Worm (Caenorhabditis elegans): ENCODE data around the gene ttr-50.

DNA sequence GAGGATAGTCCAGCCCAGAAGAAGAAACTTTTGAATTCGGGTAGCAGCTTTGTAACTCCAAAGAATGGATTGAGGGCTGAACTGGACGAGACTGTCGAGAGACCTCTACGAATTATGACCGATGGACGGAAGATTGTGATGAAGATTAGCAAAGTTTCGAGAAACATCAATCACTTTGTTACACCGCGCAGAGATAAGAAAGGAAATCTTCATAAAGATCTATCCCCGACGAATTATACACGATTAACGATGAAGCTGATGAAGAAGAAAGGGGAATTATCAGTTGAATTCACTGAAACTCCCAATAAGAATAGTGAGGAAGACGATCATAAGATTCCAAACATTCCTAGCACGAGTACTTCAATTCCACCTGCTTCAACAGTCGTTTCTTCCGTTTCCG, 41.1 kb downstream of the ttr-50 start:
- TF ChIP-seq W03F9.2 (tag; optimal IDR thresholded peaks at IDR 0.05), result no peak
- no peak for TF ChIP-seq him-1 (tag; optimal IDR thresholded peaks at IDR 0.05)
- no peak for TF ChIP-seq dao-5 (tag; optimal IDR thresholded peaks at IDR 0.05)

Data from whole organism, L4/young adult.